Fruit fly (Drosophila melanogaster) whole organism, embryonic: ENCODE data around the gene Hou.

Source experiments
- CG10274 ChIP-seq: fragments of 200-800 bp; sonication (Bioruptor generic); optimal IDR thresholded peaks from 3 replicates; lab custom pipeline; 2017; ENCODE audit warnings: missing biosample characterization, mild to moderate bottlenecking, missing genetic modification characterization
- CG10321 ChIP-seq: fragments of 200-800 bp; sonication (Bioruptor generic); IDR thresholded peaks from 2 replicates; pipeline ENCODE4 v1.3.6; 2022; ENCODE audit warnings: missing biosample characterization, missing genetic modification characterization
- CG11696 ChIP-seq: fragments of 200-800 bp; sonication (Bioruptor generic); IDR thresholded peaks from 2 replicates; pipeline ENCODE4 v1.3.6; 2022; ENCODE audit warnings: missing biosample characterization, missing genetic modification characterization
- CG2120 ChIP-seq: fragments of 200-800 bp; sonication (Bioruptor generic); optimal IDR thresholded peaks from 3 replicates; lab custom pipeline; 2016; ENCODE audit warnings: missing biosample characterization, missing genetic modification characterization
- CG32772 ChIP-seq: fragments of 200-800 bp; sonication (Bioruptor generic); IDR thresholded peaks from 2 replicates; pipeline ENCODE4 v1.3.6; 2022; ENCODE audit warnings: missing biosample characterization, missing genetic modification characterization
- CG34422 ChIP-seq: fragments of 200-800 bp; sonication (Bioruptor generic); IDR thresholded peaks from 3 replicates; pipeline ENCODE4 v1.3.6; 2022; ENCODE audit warnings: missing biosample characterization, missing genetic modification characterization
- CG4282 ChIP-seq: fragments of 200-800 bp; sonication (Bioruptor generic); optimal IDR thresholded peaks from 2 replicates; lab custom pipeline; 2016; ENCODE audit warnings: missing biosample characterization, missing genetic modification characterization
- CG7556 ChIP-seq: fragments of 200-800 bp; sonication (Bioruptor generic); optimal IDR thresholded peaks from 2 replicates; lab custom pipeline; 2017; ENCODE audit warnings: missing biosample characterization, mild to moderate bottlenecking, missing genetic modification characterization
- CG7987 ChIP-seq: fragments of 200-800 bp; sonication (Bioruptor generic); optimal IDR thresholded peaks from 2 replicates; lab custom pipeline; 2018; ENCODE audit warnings: missing biosample characterization, mild to moderate bottlenecking, missing genetic modification characterization, moderate library complexity
- CG8478 ChIP-seq: fragments of >200 bp; optimal IDR thresholded peaks from 2 replicates; lab custom pipeline; 2018
- CG9609 ChIP-seq: fragments of 200-800 bp; sonication (Bioruptor generic); optimal IDR thresholded peaks from 3 replicates; lab custom pipeline; 2016; ENCODE audit warnings: missing biosample characterization, missing genetic modification characterization
- CG9727 ChIP-seq: fragments of 200-800 bp; sonication (Bioruptor generic); optimal IDR thresholded peaks from 3 replicates; lab custom pipeline; 2017; ENCODE audit warnings: missing biosample characterization, mild to moderate bottlenecking, missing genetic modification characterization
- CTCF ChIP-seq: fragments of 200-800 bp; sonication (Bioruptor generic); optimal IDR thresholded peaks from 2 replicates; lab custom pipeline; 2017; ENCODE audit warnings: missing biosample characterization, mild to moderate bottlenecking, missing genetic modification characterization, moderate library complexity
- Dll ChIP-seq: fragments of 200-800 bp; sonication (Bioruptor generic); IDR thresholded peaks from 4 replicates; pipeline ENCODE4 v1.3.6; 2022; ENCODE audit warnings: missing biosample characterization, missing genetic modification characterization; ENCODE audit not compliant: partially characterized antibody
- Doc3 ChIP-seq: fragments of 200-800 bp; sonication (Bioruptor generic); IDR thresholded peaks from 3 replicates; pipeline ENCODE4 v1.3.6; 2022; ENCODE audit warnings: missing biosample characterization, missing genetic modification characterization; ENCODE audit not compliant: partially characterized antibody
- HLH3B ChIP-seq: fragments of 200-800 bp; sonication (Bioruptor generic); IDR thresholded peaks from 2 replicates; pipeline ENCODE4 v1.3.6; 2022; ENCODE audit warnings: missing biosample characterization, missing genetic modification characterization
- Kr ChIP-seq: fragments of 200-800 bp; sonication (Bioruptor generic); optimal IDR thresholded peaks from 2 replicates; lab custom pipeline; 2017; ENCODE audit warnings: missing biosample characterization, mild to moderate bottlenecking, missing genetic modification characterization
- Nf-YB ChIP-seq: fragments of 200-800 bp; sonication (Bioruptor generic); optimal IDR thresholded peaks from 3 replicates; lab custom pipeline; 2019; ENCODE audit warnings: missing biosample characterization, mild to moderate bottlenecking, missing genetic modification characterization, moderate library complexity
- Oli ChIP-seq: fragments of 200-800 bp; sonication (Bioruptor generic); optimal IDR thresholded peaks from 2 replicates; lab custom pipeline; 2018; ENCODE audit warnings: missing biosample characterization, mild to moderate bottlenecking, missing genetic modification characterization, moderate library complexity
- Ssrp ChIP-seq: fragments of 200-800 bp; sonication (Bioruptor generic); optimal IDR thresholded peaks from 2 replicates; lab custom pipeline; 2018; ENCODE audit warnings: missing biosample characterization, mild to moderate bottlenecking, missing genetic modification characterization, moderate library complexity
- bowl ChIP-seq: fragments of 200-800 bp; sonication (Bioruptor generic); IDR thresholded peaks from 2 replicates; pipeline ENCODE4 v1.3.6; 2022; ENCODE audit warnings: missing biosample characterization, missing genetic modification characterization
- corto ChIP-seq: fragments of 200-800 bp; sonication (Bioruptor generic); optimal IDR thresholded peaks from 2 replicates; lab custom pipeline; 2016; ENCODE audit warnings: missing biosample characterization, mild to moderate bottlenecking, missing genetic modification characterization, moderate library complexity
- disco-r ChIP-seq: fragments of 200-800 bp; sonication (Bioruptor generic); optimal IDR thresholded peaks from 2 replicates; lab custom pipeline; 2016; ENCODE audit warnings: missing biosample characterization, missing genetic modification characterization
- dysf ChIP-seq: fragments of 200-800 bp; sonication (Bioruptor generic); IDR thresholded peaks from 3 replicates; pipeline ENCODE4 v1.3.6; 2022; ENCODE audit warnings: missing biosample characterization, missing genetic modification characterization
- fd96Cb ChIP-seq: fragments of 200-800 bp; sonication (Bioruptor generic); optimal IDR thresholded peaks from 2 replicates; lab custom pipeline; 2018; ENCODE audit warnings: missing biosample characterization, mild to moderate bottlenecking, missing genetic modification characterization, moderate library complexity
- ind ChIP-seq: fragments of 200-800 bp; sonication (Bioruptor generic); optimal IDR thresholded peaks from 3 replicates; lab custom pipeline; 2016; ENCODE audit warnings: missing biosample characterization, missing genetic modification characterization
- lab ChIP-seq: fragments of 200-800 bp; sonication (Bioruptor generic); optimal IDR thresholded peaks from 3 replicates; lab custom pipeline; 2017; ENCODE audit warnings: missing biosample characterization, missing genetic modification characterization, mild to moderate bottlenecking, moderate library complexity, missing genetic modification reagents
- nmo ChIP-seq: fragments of 200-800 bp; sonication (Bioruptor generic); optimal IDR thresholded peaks from 2 replicates; lab custom pipeline; 2018; ENCODE audit warnings: missing biosample characterization, mild to moderate bottlenecking, missing genetic modification characterization, moderate library complexity
- sens-2 ChIP-seq: fragments of 200-800 bp; sonication (Bioruptor generic); IDR thresholded peaks from 2 replicates; pipeline ENCODE4 v1.3.6; 2022; ENCODE audit warnings: missing biosample characterization, missing genetic modification characterization
- sim ChIP-seq: fragments of 200-800 bp; sonication (Bioruptor generic); IDR thresholded peaks from 2 replicates; pipeline ENCODE4 v1.3.6; 2022; ENCODE audit warnings: missing biosample characterization, missing genetic modification characterization
- slbo ChIP-seq: fragments of 200-800 bp; sonication (Bioruptor generic); IDR thresholded peaks from 2 replicates; pipeline ENCODE4 v1.3.6; 2022; ENCODE audit warnings: missing biosample characterization, missing genetic modification characterization
- slou ChIP-seq: fragments of 200-800 bp; sonication (Bioruptor generic); optimal IDR thresholded peaks from 3 replicates; lab custom pipeline; 2016; ENCODE audit warnings: missing biosample characterization, missing genetic modification characterization
- vnd ChIP-seq: fragments of 200-800 bp; sonication (Bioruptor generic); IDR thresholded peaks from 3 replicates; pipeline ENCODE4 v1.3.6; 2022; ENCODE audit warnings: missing biosample characterization, missing genetic modification characterization; ENCODE audit not compliant: partially characterized antibody
- vvl ChIP-seq: fragments of 200-800 bp; sonication (Bioruptor generic); IDR thresholded peaks from 2 replicates; pipeline ENCODE4 v1.3.6; 2022; ENCODE audit warnings: missing biosample characterization, missing genetic modification characterization

Hou gene

DNA sequence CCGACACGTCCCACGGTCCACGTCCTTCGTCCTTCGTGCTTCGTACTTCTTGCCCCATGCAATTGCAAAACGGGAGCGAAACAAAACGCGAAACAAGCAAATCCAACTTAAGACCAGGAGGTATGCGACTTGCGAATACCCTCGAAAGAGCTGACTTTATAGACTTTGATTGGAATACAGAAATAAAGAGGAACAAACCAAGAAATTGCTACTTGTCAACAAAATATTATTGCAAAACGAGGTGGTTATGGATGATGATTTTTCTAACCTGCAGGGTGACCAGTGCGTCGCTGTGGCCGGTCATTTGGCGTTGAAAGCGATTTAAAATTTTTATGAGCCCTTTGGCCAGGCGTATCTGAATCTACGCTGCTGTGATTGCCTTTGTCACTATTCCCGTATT is 36.8 kb downstream of the Hou start (continued):
- TF ChIP-seq bowl (GFP tag; lab: Robert Waterston, UW) (no peak), HLH3B (GFP tag; lab: Robert Waterston, UW) (peak; percentile 10; the same call in 1 of the 2 replicates), slou (GFP tag; lab: Kevin White, UChicago) (no peak), sim (no peak), lab (GFP tag; lab: Kevin White, UChicago) (peak; percentile 29), Nf-YB (GFP tag; lab: Kevin White, UChicago) (no peak), sens-2 (no peak), CG32772 (GFP tag; lab: Robert Waterston, UW) (no peak), dysf (GFP tag; lab: Robert Waterston, UW) (0 out of 3 replicates have a peak, but pooled peaks have one; percentile 15), CG8478 (lab: Kevin White, UChicago) (no peak), Kr (GFP tag; lab: Kevin White, UChicago) (no peak), CG4282 (GFP tag; lab: Kevin White, UChicago) (no peak), ind (GFP tag; lab: Kevin White, UChicago) (peak; percentile 33), CG9609 (GFP tag; lab: Kevin White, UChicago) (no peak), fd96Cb (tag; lab: Kevin White, UChicago) (peak; percentile 16), Ssrp (tag; lab: Kevin White, UChicago) (no peak), CG7987 (GFP tag; lab: Kevin White, UChicago) (no peak), slbo (GFP tag; lab: Robert Waterston, UW) (peak; percentile 31; the same call in 1 of the 2 replicates), CG10274 (GFP tag; lab: Kevin White, UChicago) (peak; percentile 81), Dll (no peak), CG10321 (GFP tag; lab: Robert Waterston, UW) (no peak), CG2120 (peak; percentile 34), Oli (tag; lab: Kevin White, UChicago) (peak; percentile 25), CG34422 (GFP tag; lab: Robert Waterston, UW) (no peak; the same call in 2 of the 3 replicates), nmo (peak; percentile 13), CG9727 (no peak), vnd (GFP tag; lab: Robert Waterston, UW) (no peak), vvl (GFP tag; lab: Robert Waterston, UW) (0 out of 2 replicates have a peak, but pooled peaks have one; percentile 23), CTCF (GFP tag; lab: Kevin White, UChicago) (no peak), disco-r (no peak), corto (GFP tag; lab: Kevin White, UChicago) (no peak), CG7556 (GFP tag; lab: Kevin White, UChicago) (peak; percentile 13), CG11696 (GFP tag; lab: Robert Waterston, UW) (no peak), Doc3 (GFP tag; lab: Robert Waterston, UW) (no peak)
- TF ChIP-seq, all 482 proteins: peak for 46
